Worm (Caenorhabditis elegans) whole organism, early embryonic: ENCODE results near the gene col-117.

ENCODE experiments used
- B0310.2 ChIP-seq: sonication (generic microtip); optimal IDR thresholded peaks from 2 replicates; lab custom pipeline; 2016; ENCODE audit warnings: mild to moderate bottlenecking, missing genetic modification characterization, missing compliant biosample characterization
- F13C5.2 ChIP-seq: sonication (generic microtip); optimal IDR thresholded peaks from 2 replicates; lab custom pipeline; 2017; ENCODE audit warnings: mild to moderate bottlenecking, missing genetic modification characterization, inconsistent platforms, missing compliant biosample characterization
- aly-1 ChIP-seq: sonication (generic microtip); optimal IDR thresholded peaks from 2 replicates; lab custom pipeline; 2016; ENCODE audit warnings: missing genetic modification characterization, missing compliant biosample characterization
- ama-1 ChIP-seq: fragments of 150-350 bp; optimal IDR thresholded peaks from 2 replicates; lab custom pipeline; 2014
- ceh-13 ChIP-seq: fragments of 200-800 bp; sonication (Bioruptor generic); optimal IDR thresholded peaks from 2 replicates; lab custom pipeline; 2018; ENCODE audit warnings: mild to moderate bottlenecking, missing genetic modification characterization, missing compliant biosample characterization
- ceh-36 ChIP-seq: sonication (generic microtip); optimal IDR thresholded peaks from 2 replicates; lab custom pipeline; 2016; ENCODE audit warnings: missing genetic modification characterization, inconsistent platforms, missing compliant biosample characterization
- ets-7 ChIP-seq: sonication (generic microtip); optimal IDR thresholded peaks from 2 replicates; lab custom pipeline; 2016; ENCODE audit warnings: missing genotype, missing genetic modification characterization, missing compliant biosample characterization
- flt-1 ChIP-seq: fragments of 200-800 bp; sonication (Bioruptor generic); IDR thresholded peaks from 2 replicates; pipeline ENCODE4 v1.3.6; 2022; ENCODE audit warnings: missing genetic modification characterization, missing compliant biosample characterization
- hmbx-1 ChIP-seq: sonication (generic microtip); optimal IDR thresholded peaks from 2 replicates; lab custom pipeline; 2016; ENCODE audit warnings: mild to moderate bottlenecking, missing genetic modification characterization, missing compliant biosample characterization
- hmg-4 ChIP-seq: fragments of 200-800 bp; sonication (Bioruptor generic); optimal IDR thresholded peaks from 2 replicates; lab custom pipeline; 2018; ENCODE audit warnings: mild to moderate bottlenecking, missing genetic modification characterization, missing compliant biosample characterization
- hnd-1 ChIP-seq: sonication (generic microtip); optimal IDR thresholded peaks from 2 replicates; lab custom pipeline; 2016; ENCODE audit warnings: missing genetic modification characterization, missing compliant biosample characterization
- pes-1 ChIP-seq: fragments of 200-800 bp; sonication (Bioruptor generic); IDR thresholded peaks from 2 replicates; pipeline ENCODE4 v1.3.6; 2022; ENCODE audit warnings: missing genetic modification reagents, missing genetic modification characterization, missing compliant biosample characterization
- scrt-1 ChIP-seq: fragments of 200-800 bp; sonication (Bioruptor generic); IDR thresholded peaks from 2 replicates; pipeline ENCODE4 v1.3.6; 2022; ENCODE audit warnings: missing genetic modification characterization, missing compliant biosample characterization
- sea-1 ChIP-seq: fragments of 200-800 bp; sonication (Bioruptor generic); conservative IDR thresholded peaks from 2 replicates; pipeline ENCODE4 v1.3.6; 2022; ENCODE audit warnings: missing genetic modification characterization, missing compliant biosample characterization
- tbx-11 ChIP-seq: fragments of 200-800 bp; sonication (Bioruptor generic); IDR thresholded peaks from 2 replicates; pipeline ENCODE4 v1.3.6; 2022; ENCODE audit warnings: missing genetic modification characterization, missing compliant biosample characterization
- tbx-37 ChIP-seq: fragments of 200-800 bp; sonication (Bioruptor generic); conservative IDR thresholded peaks from 2 replicates; pipeline ENCODE4 v1.3.6; 2022; ENCODE audit warnings: missing genetic modification reagents, missing genetic modification characterization, missing compliant biosample characterization
- tra-4 ChIP-seq: sonication (generic microtip); optimal IDR thresholded peaks from 2 replicates; lab custom pipeline; 2017; ENCODE audit warnings: missing genetic modification characterization, missing compliant biosample characterization

The col-117 gene

DNA sequence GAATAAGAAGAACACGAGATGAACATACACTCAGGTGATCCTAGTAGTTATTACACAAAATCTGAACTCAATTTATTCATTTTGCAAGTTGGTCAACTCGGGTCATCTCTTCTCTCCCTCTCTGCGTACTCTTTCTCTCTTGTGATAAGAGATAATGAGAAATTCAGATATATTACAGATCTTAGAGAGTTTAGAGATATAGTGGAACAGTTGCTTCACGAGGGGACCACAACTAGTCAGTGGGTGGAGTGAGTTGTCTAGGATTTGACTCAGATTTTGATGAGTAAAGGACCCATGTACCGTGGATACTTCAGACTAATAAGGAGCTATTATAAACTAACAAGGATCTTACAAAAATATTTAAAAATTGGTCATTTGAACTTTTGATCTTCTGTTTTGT lies 10.4 kb downstream of the col-117 start, which contains the start of gene exc-5:
TSS of gene exc-5 (minus strand) at position 57 of the 400 bp plus-strand sequence.
- no peak for TF ChIP-seq ets-7 (tag; lab: Kevin White, UChicago)
- no peak for TF ChIP-seq ama-1 (lab: Kevin White, UChicago)
- no peak for TF ChIP-seq hmg-4 (GFP tag; lab: Kevin White, UChicago)
- no peak for TF ChIP-seq F13C5.2
- no peak for TF ChIP-seq pes-1 (GFP tag; lab: Robert Waterston, UW)
- TF ChIP-seq tbx-11 (GFP tag; lab: Robert Waterston, UW), result no peak
- TF ChIP-seq ceh-13, result no peak
- no peak for TF ChIP-seq B0310.2 (tag; lab: Kevin White, UChicago)
- TF ChIP-seq scrt-1 (GFP tag; lab: Robert Waterston, UW), result no peak
- no peak for TF ChIP-seq tbx-37 (GFP tag; lab: Robert Waterston, UW)
- no peak for TF ChIP-seq ceh-36 (tag; lab: Kevin White, UChicago)
- TF ChIP-seq tra-4 (tag; lab: Kevin White, UChicago), result no peak
- TF ChIP-seq flt-1 (GFP tag; lab: Robert Waterston, UW), result no peak

ce11 chrIV:8807327-8807726 lies 16.7 kb downstream of the col-117 start:
- TF ChIP-seq aly-1 (tag; lab: Kevin White, UChicago) (no peak), ceh-36 (tag; lab: Kevin White, UChicago) (no peak), sea-1 (no peak), pes-1 (GFP tag; lab: Robert Waterston, UW) (no peak), flt-1 (GFP tag; lab: Robert Waterston, UW) (no peak), ets-7 (tag; lab: Kevin White, UChicago) (no peak), F13C5.2 (no peak), ceh-13 (no peak), scrt-1 (GFP tag; lab: Robert Waterston, UW) (no peak), hmg-4 (GFP tag; lab: Kevin White, UChicago) (no peak), tbx-37 (GFP tag; lab: Robert Waterston, UW) (no peak), B0310.2 (tag; lab: Kevin White, UChicago) (no peak), ama-1 (lab: Kevin White, UChicago) (no peak), hnd-1 (tag; lab: Kevin White, UChicago) (no peak)

DNA sequence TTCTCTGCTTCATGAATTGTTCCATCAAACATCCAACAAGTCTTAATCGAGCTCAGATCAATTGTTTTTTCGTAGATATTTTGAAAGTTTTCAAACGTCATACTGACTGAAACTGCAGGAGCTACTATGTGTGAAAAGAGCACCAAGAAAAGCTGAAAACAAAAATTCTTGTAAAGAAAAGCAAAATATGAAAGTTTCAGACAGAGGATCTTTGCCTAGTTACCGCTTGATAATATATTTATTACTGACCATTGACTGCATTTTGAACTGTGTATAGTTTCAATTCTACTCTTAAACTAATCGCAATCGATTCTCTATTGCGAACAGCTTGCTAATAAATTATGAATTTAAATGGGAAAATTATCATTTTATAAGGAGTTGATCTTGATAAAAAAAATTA lies 25.7 kb downstream of the col-117 start, which contains the start of gene clec-182:
TSS of gene clec-182 (minus strand) at position 101 of the 400 bp plus-strand sequence.
- no peak for TF ChIP-seq scrt-1 (GFP tag; lab: Robert Waterston, UW)
- TF ChIP-seq ceh-36 (tag; lab: Kevin White, UChicago), result no peak
- TF ChIP-seq sea-1, result no peak
- no peak for TF ChIP-seq B0310.2 (tag; lab: Kevin White, UChicago)
- TF ChIP-seq tbx-37 (GFP tag; lab: Robert Waterston, UW), result no peak
- no peak for TF ChIP-seq pes-1 (GFP tag; lab: Robert Waterston, UW)

DNA sequence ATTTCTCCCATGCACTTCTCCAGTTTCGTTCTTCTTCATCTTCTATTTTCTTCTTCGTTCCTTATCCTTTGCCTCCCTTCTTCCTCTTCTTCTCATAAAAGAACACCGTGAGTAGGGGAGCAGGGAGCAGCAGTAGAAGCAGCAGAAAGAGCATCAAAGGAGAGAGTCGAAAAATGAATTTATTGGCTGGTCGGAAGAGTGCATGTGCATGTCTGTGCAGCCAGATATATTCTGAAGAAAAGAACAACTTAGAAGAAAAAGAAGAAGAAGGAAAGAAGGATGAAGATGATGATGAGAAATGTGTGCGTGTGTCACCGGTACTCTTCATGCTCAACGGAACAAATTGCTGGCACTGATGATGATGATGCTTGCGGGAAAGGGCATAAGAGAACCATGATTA lies 27.7 kb downstream of the col-117 start:
- TF ChIP-seq ets-7 (tag; lab: Kevin White, UChicago), result no peak
- no peak for TF ChIP-seq tbx-37 (GFP tag; lab: Robert Waterston, UW)
- no peak for TF ChIP-seq hmbx-1 (tag; lab: Kevin White, UChicago)
- TF ChIP-seq ceh-36 (tag; lab: Kevin White, UChicago), result no peak
- TF ChIP-seq scrt-1 (GFP tag; lab: Robert Waterston, UW), result no peak
- TF ChIP-seq sea-1, result no peak
- no peak for TF ChIP-seq ceh-13
- TF ChIP-seq hmg-4 (GFP tag; lab: Kevin White, UChicago), result no peak
- no peak for TF ChIP-seq pes-1 (GFP tag; lab: Robert Waterston, UW)
- no peak for TF ChIP-seq aly-1 (tag; lab: Kevin White, UChicago)
- no peak for TF ChIP-seq flt-1 (GFP tag; lab: Robert Waterston, UW)
- TF ChIP-seq F13C5.2, result no peak
- TF ChIP-seq ama-1 (lab: Kevin White, UChicago), result no peak
- TF ChIP-seq tbx-11 (GFP tag; lab: Robert Waterston, UW), result no peak
- TF ChIP-seq B0310.2 (tag; lab: Kevin White, UChicago), result no peak
- TF ChIP-seq hnd-1 (tag; lab: Kevin White, UChicago), result no peak
- TF ChIP-seq tra-4 (tag; lab: Kevin White, UChicago), result no peak

ce11 chrIV:8794895-8795665 lies 28.9 kb downstream of the col-117 start:
- no peak for TF ChIP-seq ceh-36 (tag; lab: Kevin White, UChicago)
- TF ChIP-seq aly-1 (tag; lab: Kevin White, UChicago), result no peak
- TF ChIP-seq ets-7 (tag; lab: Kevin White, UChicago), result no peak
- TF ChIP-seq F13C5.2, result no peak

ce11 chrIV:8793223-8793622 lies 30.8 kb downstream of the col-117 start:
- TF ChIP-seq sea-1, result no peak
- TF ChIP-seq tbx-11 (GFP tag; lab: Robert Waterston, UW), result no peak
- no peak for TF ChIP-seq scrt-1 (GFP tag; lab: Robert Waterston, UW)
- TF ChIP-seq flt-1 (GFP tag; lab: Robert Waterston, UW), result no peak
- TF ChIP-seq F13C5.2, result no peak
- no peak for TF ChIP-seq ceh-13
- no peak for TF ChIP-seq hmbx-1 (tag; lab: Kevin White, UChicago)
- TF ChIP-seq hnd-1 (tag; lab: Kevin White, UChicago), result no peak
- no peak for TF ChIP-seq ceh-36 (tag; lab: Kevin White, UChicago)
- no peak for TF ChIP-seq tra-4 (tag; lab: Kevin White, UChicago)
- no peak for TF ChIP-seq ets-7 (tag; lab: Kevin White, UChicago)
- no peak for TF ChIP-seq B0310.2 (tag; lab: Kevin White, UChicago)
- TF ChIP-seq ama-1 (lab: Kevin White, UChicago), result no peak
- no peak for TF ChIP-seq aly-1 (tag; lab: Kevin White, UChicago)
- no peak for TF ChIP-seq pes-1 (GFP tag; lab: Robert Waterston, UW)
- TF ChIP-seq tbx-37 (GFP tag; lab: Robert Waterston, UW), result no peak

ce11 chrIV:8792808-8793207 lies 31.2 kb downstream of the col-117 start, which contains the start of gene C33D9.3:
TSS of gene C33D9.3 (minus strand) at chrIV:8792908.
- TF ChIP-seq sea-1 (no peak), F13C5.2 (no peak), tbx-37 (GFP tag; lab: Robert Waterston, UW) (no peak), hnd-1 (tag; lab: Kevin White, UChicago) (no peak), scrt-1 (GFP tag; lab: Robert Waterston, UW) (no peak), ama-1 (lab: Kevin White, UChicago) (no peak), hmbx-1 (tag; lab: Kevin White, UChicago) (no peak)
